Fruit fly (Drosophila melanogaster) whole organism, embryonic: Measurements from ENCODE around the gene bor.

Source experiments
- Atf6 ChIP-seq: fragments of 200-800 bp; sonication (Bioruptor generic); IDR thresholded peaks from 2 replicates; pipeline ENCODE4 v1.3.6; 2022; ENCODE audit warnings: missing biosample characterization, missing genetic modification characterization
- Awh ChIP-seq: fragments of 200-800 bp; sonication (Bioruptor generic); IDR thresholded peaks from 2 replicates; pipeline ENCODE4, ENCODE4 v1.3.6; 2022; ENCODE audit warnings: missing biosample characterization, missing genetic modification characterization
- B-H1 ChIP-seq: fragments of 200-800 bp; sonication (Bioruptor generic); IDR thresholded peaks from 3 replicates; pipeline ENCODE4 v1.3.6; 2022; ENCODE audit warnings: missing biosample characterization, missing genetic modification characterization
- CG11695 ChIP-seq: fragments of 200-800 bp; sonication (Bioruptor generic); IDR thresholded peaks from 3 replicates; pipeline ENCODE4 v1.3.6; 2022; ENCODE audit warnings: missing biosample characterization, missing genetic modification characterization
- CG14050 ChIP-seq: fragments of 200-800 bp; sonication (Bioruptor generic); IDR thresholded peaks from 3 replicates; pipeline ENCODE4 v1.3.6; 2022; ENCODE audit warnings: missing biosample characterization, missing genetic modification characterization
- CG14667 ChIP-seq: fragments of 200-800 bp; sonication (Bioruptor generic); IDR thresholded peaks from 2 replicates; pipeline ENCODE4 v1.3.6; 2022; ENCODE audit warnings: missing biosample characterization, missing genetic modification characterization
- CG15601 ChIP-seq: fragments of 200-800 bp; sonication (Bioruptor generic); optimal IDR thresholded peaks from 3 replicates; lab custom pipeline; 2019; ENCODE audit warnings: missing biosample characterization, mild to moderate bottlenecking, missing genetic modification characterization, moderate library complexity
- CG16863 ChIP-seq: fragments of 200-800 bp; sonication (Bioruptor generic); optimal IDR thresholded peaks from 3 replicates; lab custom pipeline; 2016; ENCODE audit warnings: missing biosample characterization, missing genetic modification characterization
- CG17568 ChIP-seq: fragments of 200-800 bp; sonication (Bioruptor generic); optimal IDR thresholded peaks from 2 replicates; lab custom pipeline; 2018; ENCODE audit warnings: missing biosample characterization, mild to moderate bottlenecking, missing genetic modification characterization, moderate library complexity
- CG17912 ChIP-seq: fragments of 200-800 bp; sonication (Bioruptor generic); optimal IDR thresholded peaks from 2 replicates; lab custom pipeline; 2018; ENCODE audit warnings: missing biosample characterization, mild to moderate bottlenecking, missing genetic modification characterization
- CG1832 ChIP-seq: fragments of 200-800 bp; sonication (Bioruptor generic); optimal IDR thresholded peaks from 2 replicates; lab custom pipeline; 2017; ENCODE audit warnings: missing biosample characterization, mild to moderate bottlenecking, missing genetic modification characterization, inconsistent platforms
- CG18764 ChIP-seq: fragments of 200-800 bp; sonication (Bioruptor generic); optimal IDR thresholded peaks from 3 replicates; lab custom pipeline; 2016; ENCODE audit warnings: missing biosample characterization, missing genetic modification characterization
- CG30020 ChIP-seq: fragments of 200-800 bp; optimal IDR thresholded peaks from 2 replicates; lab custom pipeline; 2019; ENCODE audit warnings: missing biosample characterization, mild to moderate bottlenecking, missing genetic modification characterization, moderate library complexity
- CG3726 ChIP-seq: fragments of 200-800 bp; sonication (Bioruptor generic); IDR thresholded peaks from 3 replicates; pipeline ENCODE4, ENCODE4 v1.3.6; 2022; ENCODE audit warnings: missing biosample characterization, missing genetic modification characterization
- CG4730 ChIP-seq: fragments of 200-800 bp; sonication (Bioruptor generic); IDR thresholded peaks from 2 replicates; pipeline ENCODE4 v1.3.6; 2022; ENCODE audit warnings: missing biosample characterization, missing genetic modification characterization
- CG5953 ChIP-seq: fragments of 200-800 bp; sonication (Bioruptor generic); IDR thresholded peaks from 2 replicates; pipeline ENCODE4 v1.3.6; 2022; ENCODE audit warnings: missing biosample characterization, missing genetic modification characterization
- CG6272 ChIP-seq: fragments of 200-800 bp; sonication (Bioruptor generic); IDR thresholded peaks from 2 replicates; pipeline ENCODE4 v1.3.6; 2022; ENCODE audit warnings: missing biosample characterization, missing genetic modification characterization
- CG7786 ChIP-seq: fragments of 200-800 bp; sonication (Bioruptor generic); optimal IDR thresholded peaks from 2 replicates; lab custom pipeline; 2016; ENCODE audit warnings: missing biosample characterization, missing genetic modification characterization
- CG7839 ChIP-seq: fragments of 200-800 bp; sonication (Bioruptor generic); optimal IDR thresholded peaks from 3 replicates; lab custom pipeline; 2018; ENCODE audit warnings: missing biosample characterization, mild to moderate bottlenecking, missing genetic modification characterization, moderate library complexity
- CG8089 ChIP-seq: fragments of 200-800 bp; sonication (Bioruptor generic); optimal IDR thresholded peaks from 3 replicates; lab custom pipeline; 2016; ENCODE audit warnings: missing biosample characterization, missing genetic modification characterization
- CkIIα-i1 ChIP-seq: fragments of 200-800 bp; sonication (Bioruptor generic); IDR thresholded peaks from 2 replicates; pipeline ENCODE4 v1.3.6; 2022; ENCODE audit warnings: missing biosample characterization, missing genetic modification characterization
- CoRest ChIP-seq: fragments of 200-800 bp; sonication (Bioruptor generic); optimal IDR thresholded peaks from 3 replicates; lab custom pipeline; 2018; ENCODE audit warnings: missing biosample characterization, mild to moderate bottlenecking, missing genetic modification characterization, moderate library complexity
- Dbx ChIP-seq: fragments of 200-800 bp; sonication (Bioruptor generic); IDR thresholded peaks from 3 replicates; pipeline ENCODE4 v1.3.6; 2022; ENCODE audit warnings: missing biosample characterization, missing genetic modification characterization
- Dll ChIP-seq: fragments of 200-800 bp; sonication (Bioruptor generic); IDR thresholded peaks from 4 replicates; pipeline ENCODE4 v1.3.6; 2022; ENCODE audit warnings: missing biosample characterization, missing genetic modification characterization; ENCODE audit not compliant: partially characterized antibody
- Fer2 ChIP-seq: fragments of 200-800 bp; sonication (Bioruptor generic); optimal IDR thresholded peaks from 2 replicates; lab custom pipeline; 2018; ENCODE audit warnings: missing biosample characterization, mild to moderate bottlenecking, missing genetic modification characterization, moderate library complexity
- Fer3 ChIP-seq: fragments of 200-800 bp; sonication (Bioruptor generic); optimal IDR thresholded peaks from 2 replicates; lab custom pipeline; 2018; ENCODE audit warnings: missing biosample characterization, mild to moderate bottlenecking, missing genetic modification characterization, moderate library complexity
- H2.0 ChIP-seq: fragments of 200-800 bp; sonication (Bioruptor generic); IDR thresholded peaks from 2 replicates; pipeline ENCODE4 v1.3.6; 2022; ENCODE audit warnings: missing biosample characterization, missing genetic modification characterization
- Hmx ChIP-seq: fragments of 200-800 bp; sonication (Bioruptor generic); optimal IDR thresholded peaks from 2 replicates; lab custom pipeline; 2016; ENCODE audit warnings: missing biosample characterization, missing genetic modification characterization
- MBD-R2 ChIP-seq: fragments of 200-800 bp; sonication (Bioruptor generic); IDR thresholded peaks from 2 replicates; pipeline ENCODE4 v1.3.6; 2022; ENCODE audit warnings: missing biosample characterization, missing genetic modification characterization
- Nf-YC ChIP-seq: fragments of 200-800 bp; optimal IDR thresholded peaks from 3 replicates; lab custom pipeline; 2019; ENCODE audit warnings: missing biosample characterization, mild to moderate bottlenecking, missing genetic modification characterization, moderate library complexity
- Poxn ChIP-seq: fragments of 200-800 bp; sonication (Bioruptor generic); IDR thresholded peaks from 2 replicates; pipeline ENCODE4 v1.3.6; 2022; ENCODE audit warnings: missing biosample characterization, missing genetic modification characterization
- Ravus ChIP-seq: fragments of 200-800 bp; sonication (Bioruptor generic); IDR thresholded peaks from 2 replicates; pipeline ENCODE4 v1.3.6; 2022; ENCODE audit warnings: missing biosample characterization, missing genetic modification characterization
- Sox102F ChIP-seq: fragments of 200-800 bp; sonication (Bioruptor generic); optimal IDR thresholded peaks from 2 replicates; lab custom pipeline; 2018; ENCODE audit warnings: missing biosample characterization, mild to moderate bottlenecking, missing genetic modification characterization, moderate library complexity
- Sry-β ChIP-seq: fragments of 200-800 bp; sonication (Bioruptor generic); optimal IDR thresholded peaks from 2 replicates; lab custom pipeline; 2018; ENCODE audit warnings: missing biosample characterization, mild to moderate bottlenecking, missing genetic modification characterization, moderate library complexity
- Xrp1 ChIP-seq: fragments of 200-800 bp; sonication (Bioruptor generic); IDR thresholded peaks from 2 replicates; pipeline ENCODE4 v1.3.6; 2022; ENCODE audit warnings: missing biosample characterization, missing genetic modification characterization
- YL-1 ChIP-seq: fragments of 200-800 bp; sonication (Bioruptor generic); optimal IDR thresholded peaks from 3 replicates; lab custom pipeline; 2017; ENCODE audit warnings: missing biosample characterization, mild to moderate bottlenecking, missing genetic modification characterization
- aop ChIP-seq: fragments of 200-800 bp; sonication (Bioruptor generic); IDR thresholded peaks from 2 replicates; pipeline ENCODE4 v1.3.6; 2022; ENCODE audit warnings: missing biosample characterization, missing genetic modification characterization
- ato ChIP-seq: fragments of 200-800 bp; sonication (Bioruptor generic); IDR thresholded peaks from 2 replicates; pipeline ENCODE4 v1.3.6; 2022; ENCODE audit warnings: missing biosample characterization, missing genetic modification characterization; ENCODE audit not compliant: partially characterized antibody
- en ChIP-seq: fragments of 200-800 bp; sonication (Bioruptor generic); optimal IDR thresholded peaks from 2 replicates; lab custom pipeline; 2016; ENCODE audit warnings: missing biosample characterization, missing genetic modification characterization
- exex ChIP-seq: fragments of 200-800 bp; sonication (Bioruptor generic); optimal IDR thresholded peaks from 4 replicates; lab custom pipeline; 2018; ENCODE audit warnings: missing biosample characterization, mild to moderate bottlenecking, missing genetic modification characterization, moderate library complexity
- her ChIP-seq: fragments of 200-800 bp; sonication (Bioruptor generic); optimal IDR thresholded peaks from 2 replicates; lab custom pipeline; 2016; ENCODE audit warnings: missing biosample characterization, missing genetic modification characterization
- peb ChIP-seq: fragments of 200-800 bp; sonication (Bioruptor generic); IDR thresholded peaks from 2 replicates; pipeline ENCODE4 v1.3.6; 2022; ENCODE audit warnings: missing biosample characterization, missing genetic modification characterization
- pros ChIP-seq: fragments of 200-800 bp; sonication (Bioruptor generic); optimal IDR thresholded peaks from 3 replicates; lab custom pipeline; 2019; ENCODE audit warnings: missing biosample characterization, mild to moderate bottlenecking, missing genetic modification characterization, moderate library complexity
- pum ChIP-seq: fragments of 200-800 bp; sonication (Bioruptor generic); optimal IDR thresholded peaks from 2 replicates; lab custom pipeline; 2016; ENCODE audit warnings: missing biosample characterization, missing genetic modification characterization
- repo ChIP-seq: fragments of 200-800 bp; sonication (Bioruptor generic); optimal IDR thresholded peaks from 2 replicates; lab custom pipeline; 2016; ENCODE audit warnings: missing biosample characterization, missing genetic modification characterization
- run ChIP-seq: fragments of 200-800 bp; sonication (Bioruptor generic); optimal IDR thresholded peaks from 3 replicates; lab custom pipeline; 2018; ENCODE audit warnings: missing biosample characterization, mild to moderate bottlenecking, missing genetic modification characterization
- sd ChIP-seq: fragments of 200-800 bp; sonication (Bioruptor generic); optimal IDR thresholded peaks from 3 replicates; lab custom pipeline; 2018; ENCODE audit warnings: missing biosample characterization, mild to moderate bottlenecking, missing genetic modification characterization, moderate library complexity
- unpg ChIP-seq: fragments of 200-800 bp; sonication (Bioruptor generic); optimal IDR thresholded peaks from 3 replicates; lab custom pipeline; 2018; ENCODE audit warnings: missing biosample characterization, mild to moderate bottlenecking, missing genetic modification characterization, moderate library complexity
- wek ChIP-seq: fragments of 200-800 bp; sonication (Bioruptor generic); optimal IDR thresholded peaks from 3 replicates; lab custom pipeline; 2018; ENCODE audit warnings: missing biosample characterization, mild to moderate bottlenecking, missing genetic modification characterization, moderate library complexity
- wor ChIP-seq: fragments of 200-800 bp; sonication (Bioruptor generic); IDR thresholded peaks from 2 replicates; pipeline ENCODE4 v1.3.6; 2022; ENCODE audit warnings: missing biosample characterization, missing genetic modification characterization
- z ChIP-seq: fragments of 200-800 bp; sonication (Bioruptor generic); IDR thresholded peaks from 3 replicates; pipeline ENCODE4 v1.3.6; 2022; ENCODE audit warnings: missing biosample characterization, missing genetic modification characterization

Gene bor

DNA sequence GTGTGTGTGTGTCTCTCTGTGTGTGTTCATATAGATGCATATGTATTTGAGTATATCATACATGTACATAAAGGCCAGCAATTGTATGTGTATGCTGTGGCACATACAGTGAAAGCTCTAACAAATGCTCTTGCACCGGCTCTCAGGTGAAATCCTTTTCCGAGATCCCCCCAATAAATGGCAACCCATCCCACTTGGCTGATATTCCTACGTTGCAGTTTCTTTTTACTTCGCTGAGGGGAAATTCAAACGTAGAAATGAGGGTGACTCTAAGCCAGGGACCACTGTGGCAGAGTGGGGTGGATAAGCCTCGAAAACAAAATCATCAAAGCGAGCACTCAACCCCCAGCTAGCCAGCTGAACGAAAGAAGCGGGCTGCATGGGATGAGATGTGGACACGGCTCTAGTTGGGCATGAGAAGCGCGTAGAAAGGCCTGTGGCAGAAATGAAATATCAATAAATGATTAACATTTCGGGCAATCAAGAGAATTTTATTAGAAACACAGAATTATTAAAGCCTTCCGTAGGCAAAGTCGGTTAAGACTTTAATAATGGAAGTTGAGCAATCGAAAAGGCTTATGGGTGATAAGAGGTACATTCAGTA lies 41.5 kb downstream of the bor start (continued):
- peak; percentile 78 for TF ChIP-seq Sry-β (GFP tag; lab: Kevin White, UChicago)
- peak; percentile 99 for TF ChIP-seq CG3726 (GFP tag; lab: Robert Waterston, UW)
- TF ChIP-seq z (GFP tag; lab: Robert Waterston, UW): peak; percentile 88
- TF ChIP-seq Awh: peak; percentile 100
- peak; percentile 100 for TF ChIP-seq Xrp1 (GFP tag; lab: Robert Waterston, UW)
- peak; percentile 99 for TF ChIP-seq CG11695
- TF ChIP-seq CG8089: peak; percentile 99
- TF ChIP-seq H2.0 (GFP tag; lab: Robert Waterston, UW): peak; percentile 100
- peak; percentile 100 for TF ChIP-seq CG16863 (GFP tag; lab: Kevin White, UChicago)
- TF ChIP-seq B-H1: peak; percentile 100
- TF ChIP-seq pum (GFP tag; lab: Kevin White, UChicago): peak; percentile 100
- TF ChIP-seq CoRest (tag; lab: Kevin White, UChicago): peak; percentile 98
- TF ChIP-seq wek (GFP tag; lab: Kevin White, UChicago): peak; percentile 97
- TF ChIP-seq CG30020 (tag; lab: Kevin White, UChicago): peak; percentile 75
- peak; percentile 94 for TF ChIP-seq YL-1 (GFP tag; lab: Kevin White, UChicago)
- peak; percentile 99 for TF ChIP-seq Ravus
- peak; percentile 100 for TF ChIP-seq CG4730 (GFP tag; lab: Robert Waterston, UW)
- peak; percentile 99 for TF ChIP-seq Atf6
- peak; percentile 99 for TF ChIP-seq Fer3 (tag; lab: Kevin White, UChicago)
- peak; percentile 76 for TF ChIP-seq Nf-YC (tag; lab: Kevin White, UChicago)
- peak; percentile 99 for TF ChIP-seq CG14050 (GFP tag; lab: Robert Waterston, UW)
- peak; percentile 98 for TF ChIP-seq CG15601 (tag; lab: Kevin White, UChicago)
- TF ChIP-seq exex (tag; lab: Kevin White, UChicago): peak; percentile 94
- TF ChIP-seq CkIIα-i1 (GFP tag; lab: Robert Waterston, UW): peak; percentile 98
- TF ChIP-seq CG17568 (GFP tag; lab: Kevin White, UChicago): peak; percentile 98
- 0 out of 4 replicates have a peak, but pooled peaks have one; percentile 36 for TF ChIP-seq Dll
- TF ChIP-seq CG14667: peak; percentile 100
- TF ChIP-seq CG5953: peak; percentile 100
- TF ChIP-seq Sox102F (GFP tag; lab: Kevin White, UChicago): peak; percentile 100
- TF ChIP-seq CG6272 (GFP tag; lab: Robert Waterston, UW): peak; percentile 100
- peak; percentile 96 for TF ChIP-seq sd
- peak; percentile 99 for TF ChIP-seq run
- TF ChIP-seq en: peak; percentile 99
- TF ChIP-seq unpg (GFP tag; lab: Kevin White, UChicago): peak; percentile 99
- peak; percentile 99 for TF ChIP-seq wor
- peak; percentile 97 for TF ChIP-seq Fer2 (tag; lab: Kevin White, UChicago)
- TF ChIP-seq CG18764: peak; percentile 99
- peak; percentile 99 for TF ChIP-seq Dbx
- peak; percentile 99 for TF ChIP-seq MBD-R2 (GFP tag; lab: Robert Waterston, UW)
- peak; percentile 99 for TF ChIP-seq peb (GFP tag; lab: Robert Waterston, UW)
- peak; percentile 69 for TF ChIP-seq CG1832 (GFP tag; lab: Kevin White, UChicago)
- peak; percentile 96 for TF ChIP-seq Poxn (GFP tag; lab: Robert Waterston, UW)
- TF ChIP-seq Hmx: peak; percentile 95
- TF ChIP-seq ato: no peak
- TF ChIP-seq her (GFP tag; lab: Kevin White, UChicago): peak; percentile 98
- peak; percentile 97 for TF ChIP-seq CG17912 (GFP tag; lab: Kevin White, UChicago)
- peak; percentile 99 for TF ChIP-seq aop (GFP tag; lab: Robert Waterston, UW)
- peak; percentile 99 for TF ChIP-seq CG7786 (GFP tag; lab: Kevin White, UChicago)
- peak; percentile 100 for TF ChIP-seq CG7839 (tag; lab: Kevin White, UChicago)
- peak; percentile 99 for TF ChIP-seq repo (GFP tag; lab: Kevin White, UChicago)
- TF ChIP-seq pros (GFP tag; lab: Kevin White, UChicago): peak; percentile 87
